Fruit fly (Drosophila melanogaster): ENCODE results near the gene nerfin-1.
A peak's percentile ranks its signal among the peaks of the same experiment; 100 is the strongest.

nerfin-1 gene

DNA sequence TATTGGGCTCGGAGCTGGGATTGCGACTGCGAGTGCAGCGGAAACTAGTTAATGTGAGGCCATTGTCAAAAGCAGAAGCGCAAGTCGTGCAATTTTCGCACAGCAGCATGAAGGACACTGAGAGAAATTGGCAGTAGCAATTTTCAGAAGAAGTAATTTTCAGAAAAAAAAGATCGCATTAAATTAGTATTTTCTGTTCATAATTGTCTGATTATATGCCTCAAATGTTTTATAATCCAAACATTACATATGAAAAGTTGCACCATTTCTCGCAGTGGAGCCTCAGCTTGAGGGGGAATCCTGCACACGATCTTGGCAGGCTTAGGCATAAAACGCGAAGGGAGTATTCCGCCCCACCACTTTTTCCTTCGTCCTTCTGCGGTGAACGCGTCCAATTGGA is 4.5 kb upstream of the nerfin-1 start (continued):
- TF ChIP-seq Spps (tag; optimal IDR thresholded peaks at IDR 0.05) (peak; percentile 56), CG2202 (tag; optimal IDR thresholded peaks at IDR 0.05) (peak; percentile 72), CG9797 (GFP tag; optimal IDR thresholded peaks at IDR 0.05) (no peak), trh (GFP tag; optimal IDR thresholded peaks at IDR 0.05) (no peak), gro (GFP tag; optimal IDR thresholded peaks at IDR 0.05) (no peak), Hmx (GFP tag; optimal IDR thresholded peaks at IDR 0.05) (no peak), exex (tag; optimal IDR thresholded peaks at IDR 0.05) (no peak), Dad (GFP tag; optimal IDR thresholded peaks at IDR 0.05) (peak; percentile 12), CG12071 (GFP tag; optimal IDR thresholded peaks at IDR 0.05) (no peak), Side (GFP tag; optimal IDR thresholded peaks at IDR 0.05) (peak; percentile 60), sna (GFP tag; IDR thresholded peaks at IDR 0.05; ENCODE audit: partially characterized antibody) (no peak), CG2712 (tag; optimal IDR thresholded peaks at IDR 0.05) (peak; percentile 83), HLH3B (GFP tag; IDR thresholded peaks at IDR 0.05) (peak; percentile 69), phol (tag; optimal IDR thresholded peaks at IDR 0.05) (peak; percentile 68), Pdp1 (GFP tag; optimal IDR thresholded peaks at IDR 0.05) (peak; percentile 26 to 39), dan (GFP tag; IDR thresholded peaks at IDR 0.05) (peak; percentile 49; the same call in 1 of the 2 replicates), CG16779 (GFP tag; IDR thresholded peaks at IDR 0.05) (no peak), salm (tag; optimal IDR thresholded peaks at IDR 0.05) (no peak), gt (GFP tag; IDR thresholded peaks at IDR 0.05) (no peak), ab (GFP tag; optimal IDR thresholded peaks at IDR 0.05) (no peak), Max (GFP tag; optimal IDR thresholded peaks at IDR 0.05) (peak; percentile 43), D19B (GFP tag; optimal IDR thresholded peaks at IDR 0.05) (no peak), CG4730 (GFP tag; IDR thresholded peaks at IDR 0.05) (peak; percentile 59), yki (optimal IDR thresholded peaks at IDR 0.05) (no peak), CG15696 (tag; optimal IDR thresholded peaks at IDR 0.05) (peak; percentile 67), ewg (GFP tag; optimal IDR thresholded peaks at IDR 0.05) (peak; percentile 46), Scr (GFP tag; IDR thresholded peaks at IDR 0.05; ENCODE audit: partially characterized antibody) (no peak), CG17802 (tag; optimal IDR thresholded peaks at IDR 0.05) (peak; percentile 44), Dll (GFP tag; IDR thresholded peaks at IDR 0.05; ENCODE audit: partially characterized antibody) (no peak), Myb (GFP tag; optimal IDR thresholded peaks at IDR 0.05) (no peak), Xrp1 (GFP tag; IDR thresholded peaks at IDR 0.05) (peak; percentile 87), CG8281 (tag; optimal IDR thresholded peaks at IDR 0.05) (no peak), onecut (GFP tag; IDR thresholded peaks at IDR 0.05) (peak; percentile 54), CG10565 (GFP tag; optimal IDR thresholded peaks at IDR 0.05) (no peak), CG10321 (GFP tag; IDR thresholded peaks at IDR 0.05) (no peak), CG8924 (tag; optimal IDR thresholded peaks at IDR 0.05) (peak; percentile 35), sob (GFP tag; IDR thresholded peaks at IDR 0.05) (peak; percentile 37; the same call in 1 of the 2 replicates), CG2116 (GFP tag; optimal IDR thresholded peaks at IDR 0.05) (no peak), CG6683 (GFP tag; optimal IDR thresholded peaks at IDR 0.05) (no peak), CG13424 (tag; optimal IDR thresholded peaks at IDR 0.05) (peak; percentile 69), CG32772 (GFP tag; IDR thresholded peaks at IDR 0.05) (peak; percentile 73), CG1024 (GFP tag; IDR thresholded peaks at IDR 0.05) (peak; percentile 48; the same call in 1 of the 2 replicates), tin (GFP tag; optimal IDR thresholded peaks at IDR 0.05) (peak; percentile 45), trem (tag; optimal IDR thresholded peaks at IDR 0.05) (peak; percentile 20), CHES-1-like (GFP tag; optimal IDR thresholded peaks at IDR 0.05) (no peak), pfk (GFP tag; optimal IDR thresholded peaks at IDR 0.05) (no peak), emc (GFP tag; optimal IDR thresholded peaks at IDR 0.05) (no peak), hbn (GFP tag; IDR thresholded peaks at IDR 0.05; ENCODE audit: partially characterized antibody) (no peak), Gsc (GFP tag; IDR thresholded peaks at IDR 0.05) (peak; percentile 34; the same call in 1 of the 2 replicates), cwo (GFP tag; optimal IDR thresholded peaks at IDR 0.05) (no peak), CG5953 (GFP tag; IDR thresholded peaks at IDR 0.05) (no peak)

All from whole organism, embryonic.